Worm (Caenorhabditis elegans) whole organism, L3 larva: ENCODE measurements around the gene hmg-1.1.
A peak's percentile ranks its signal among the peaks of the same experiment; 100 is the strongest.

ENCODE experiments used
- R02D3.7 ChIP-seq: fragments of 150-350 bp; optimal IDR thresholded peaks from 2 replicates; lab custom pipeline; 2014; ENCODE audit warnings: missing biosample characterization, missing genetic modification characterization
- ZK546.5 ChIP-seq: sonication (generic microtip); optimal IDR thresholded peaks from 2 replicates; lab custom pipeline; 2017; ENCODE audit warnings: missing biosample characterization, missing genetic modification characterization
- aly-2 ChIP-seq: fragments of 150-350 bp; optimal IDR thresholded peaks from 2 replicates; lab custom pipeline; 2014; ENCODE audit warnings: missing biosample characterization, missing genetic modification characterization
- ama-1 ChIP-seq: fragments of 150-350 bp; optimal IDR thresholded peaks from 2 replicates; lab custom pipeline; 2018
- ceh-16 ChIP-seq: sonication (generic microtip); optimal IDR thresholded peaks from 2 replicates; lab custom pipeline; 2017; ENCODE audit warnings: missing biosample characterization, missing genetic modification characterization
- ceh-28 ChIP-seq: fragments of 150-350 bp; optimal IDR thresholded peaks from 2 replicates; lab custom pipeline; 2014; ENCODE audit warnings: missing biosample characterization, missing genetic modification reagents, missing genetic modification characterization
- ceh-82 ChIP-seq: fragments of 150-350 bp; optimal IDR thresholded peaks from 2 replicates; lab custom pipeline; 2014; ENCODE audit warnings: missing biosample characterization, missing genetic modification characterization
- egl-27 ChIP-seq: sonication (generic microtip); optimal IDR thresholded peaks from 4 replicates; lab custom pipeline; 2017; ENCODE audit warnings: missing biosample characterization, missing genetic modification reagents, missing genetic modification characterization
- elt-1 ChIP-seq: fragments of 150-350 bp; optimal IDR thresholded peaks from 2 replicates; lab custom pipeline; 2014; ENCODE audit warnings: missing biosample characterization, missing genetic modification characterization
- elt-2 ChIP-seq: sonication (generic microtip); optimal IDR thresholded peaks from 2 replicates; lab custom pipeline; 2016; ENCODE audit warnings: missing genetic modification reagents, mild to moderate bottlenecking, missing genetic modification characterization, missing compliant biosample characterization
- elt-3 ChIP-seq, 3 experiments: fragments of 150-350 bp in 1 of 3; sonication (generic microtip) in 2 of 3; optimal IDR thresholded peaks; 2 replicates in 2 of 3; 4 replicates in 1 of 3; lab custom pipeline; 2014 to 2017; ENCODE audit warnings: missing biosample characterization in 3 of 3, missing genetic modification characterization in 3 of 3
- eor-1 ChIP-seq, 2 experiments: fragments of 150-350 bp; optimal IDR thresholded peaks; 2 replicates each; lab custom pipeline; 2014 to 2018; ENCODE audit warnings: missing biosample characterization in 2 of 2, missing genetic modification characterization in 2 of 2
- fkh-2 ChIP-seq: fragments of 150-350 bp; optimal IDR thresholded peaks from 2 replicates; lab custom pipeline; 2014; ENCODE audit warnings: missing biosample characterization, missing genetic modification reagents, missing genetic modification characterization
- fos-1 ChIP-seq: fragments of 150-350 bp; optimal IDR thresholded peaks from 2 replicates; lab custom pipeline; 2014; ENCODE audit warnings: missing biosample characterization, missing genetic modification characterization
- hmg-11 ChIP-seq: sonication (generic microtip); optimal IDR thresholded peaks from 2 replicates; lab custom pipeline; 2016; ENCODE audit warnings: missing genetic modification characterization, missing compliant biosample characterization
- jun-1 ChIP-seq: fragments of 150-350 bp; optimal IDR thresholded peaks from 2 replicates; lab custom pipeline; 2014; ENCODE audit warnings: missing biosample characterization, missing genetic modification reagents, missing genetic modification characterization
- lin-39 ChIP-seq: fragments of 150-350 bp; optimal IDR thresholded peaks from 2 replicates; lab custom pipeline; 2018; ENCODE audit warnings: missing biosample characterization, missing genetic modification reagents, missing genetic modification characterization
- lsy-12 ChIP-seq: sonication (generic microtip); optimal IDR thresholded peaks from 2 replicates; lab custom pipeline; 2016; ENCODE audit warnings: mild to moderate bottlenecking, missing genetic modification characterization, missing compliant biosample characterization
- mdl-1 ChIP-seq: fragments of 150-350 bp; optimal IDR thresholded peaks from 2 replicates; lab custom pipeline; 2014; ENCODE audit warnings: missing biosample characterization, missing genetic modification characterization
- mml-1 ChIP-seq: fragments of 150-350 bp; sonication (generic microtip); optimal IDR thresholded peaks from 3 replicates; lab custom pipeline; 2014; ENCODE audit warnings: missing biosample characterization, missing genetic modification characterization
- nfya-1 ChIP-seq: sonication (generic microtip); optimal IDR thresholded peaks from 2 replicates; lab custom pipeline; 2017; ENCODE audit warnings: missing genetic modification characterization, mild to moderate bottlenecking, missing compliant biosample characterization, antibody characterized with exemption, moderate library complexity; ENCODE audit not compliant: insufficient read depth
- nhr-23 ChIP-seq: fragments of 150-350 bp; optimal IDR thresholded peaks from 2 replicates; lab custom pipeline; 2014; ENCODE audit warnings: missing biosample characterization, missing genetic modification reagents, missing genetic modification characterization
- nhr-237 ChIP-seq: fragments of 150-350 bp; optimal IDR thresholded peaks from 2 replicates; lab custom pipeline; 2014; ENCODE audit warnings: missing biosample characterization, missing genetic modification characterization
- nhr-25 ChIP-seq: sonication (generic microtip); optimal IDR thresholded peaks from 2 replicates; lab custom pipeline; 2017; ENCODE audit warnings: missing biosample characterization, missing genetic modification characterization
- nhr-43 ChIP-seq: sonication (generic microtip); optimal IDR thresholded peaks from 2 replicates; lab custom pipeline; 2016; ENCODE audit warnings: mild to moderate bottlenecking, missing genetic modification characterization, missing compliant biosample characterization; ENCODE audit not compliant: poor library complexity, severe bottlenecking
- nhr-76 ChIP-seq: fragments of 150-350 bp; sonication (generic microtip); optimal IDR thresholded peaks from 5 replicates; lab custom pipeline; 2014; ENCODE audit warnings: missing biosample characterization, missing genetic modification characterization
- pha-4 ChIP-seq: fragments of 150-350 bp; optimal IDR thresholded peaks from 2 replicates; lab custom pipeline; 2014; ENCODE audit warnings: missing biosample characterization, missing genetic modification reagents, missing genetic modification characterization
- pqm-1 ChIP-seq: fragments of 150-350 bp; optimal IDR thresholded peaks from 2 replicates; lab custom pipeline; 2017; ENCODE audit warnings: missing biosample characterization, missing genetic modification characterization, inconsistent platforms
- sea-2 ChIP-seq: fragments of 150-350 bp; sonication (generic microtip); optimal IDR thresholded peaks from 4 replicates; lab custom pipeline; 2014; ENCODE audit warnings: missing biosample characterization, missing genetic modification reagents, missing genetic modification characterization
- snpc-4 ChIP-seq: fragments of 150-350 bp; optimal IDR thresholded peaks from 2 replicates; lab custom pipeline; 2014; ENCODE audit warnings: missing biosample characterization, missing genetic modification characterization
- unc-39 ChIP-seq: sonication (generic microtip); optimal IDR thresholded peaks from 4 replicates; lab custom pipeline; 2017; ENCODE audit warnings: missing biosample characterization, missing genetic modification characterization
- ztf-11 ChIP-seq: fragments of 150-350 bp; optimal IDR thresholded peaks from 2 replicates; lab custom pipeline; 2014; ENCODE audit warnings: missing biosample characterization, missing genetic modification characterization

hmg-1.1 gene

DNA sequence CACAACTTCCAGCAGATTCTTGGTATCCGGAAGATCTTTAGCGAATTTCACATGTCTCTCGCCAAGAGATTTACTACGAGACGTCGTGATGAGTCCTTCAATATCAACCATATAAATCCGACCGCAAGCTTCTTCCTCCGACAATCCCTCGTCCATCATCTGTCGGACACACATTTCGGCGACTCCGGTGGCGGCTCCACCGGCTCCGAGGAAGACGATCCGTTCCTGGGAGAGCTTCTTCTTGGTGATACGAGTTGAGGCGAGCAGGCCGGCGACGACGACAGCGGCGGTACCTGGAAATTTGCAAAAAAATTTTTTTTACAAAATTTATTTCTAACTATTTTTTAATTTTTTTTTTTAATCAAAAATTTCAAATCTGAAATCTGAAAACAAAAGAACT is 20.4 kb upstream of the hmg-1.1 start:
- TF ChIP-seq mml-1 (tag; lab: Kevin White, UChicago) = no peak
- no peak for TF ChIP-seq ceh-16 (tag; lab: Kevin White, UChicago)
- no peak for TF ChIP-seq lsy-12
- no peak for TF ChIP-seq nhr-43 (tag; lab: Kevin White, UChicago)
- TF ChIP-seq egl-27 (tag; lab: Kevin White, UChicago) = no peak
- no peak for TF ChIP-seq elt-1 (tag; lab: Kevin White, UChicago)
- no peak for TF ChIP-seq ztf-11 (tag; lab: Kevin White, UChicago)
- no peak for TF ChIP-seq jun-1
- TF ChIP-seq lin-39 (tag; lab: Kevin White, UChicago) = no peak
- no peak for TF ChIP-seq ceh-82 (tag; lab: Kevin White, UChicago)
- TF ChIP-seq unc-39 (tag; lab: Kevin White, UChicago) = no peak
- no peak for TF ChIP-seq ama-1 (lab: Kevin White, UChicago)
- no peak for TF ChIP-seq fkh-2 (tag; lab: Kevin White, UChicago)
- no peak for TF ChIP-seq nhr-25 (tag; lab: Kevin White, UChicago)

DNA sequence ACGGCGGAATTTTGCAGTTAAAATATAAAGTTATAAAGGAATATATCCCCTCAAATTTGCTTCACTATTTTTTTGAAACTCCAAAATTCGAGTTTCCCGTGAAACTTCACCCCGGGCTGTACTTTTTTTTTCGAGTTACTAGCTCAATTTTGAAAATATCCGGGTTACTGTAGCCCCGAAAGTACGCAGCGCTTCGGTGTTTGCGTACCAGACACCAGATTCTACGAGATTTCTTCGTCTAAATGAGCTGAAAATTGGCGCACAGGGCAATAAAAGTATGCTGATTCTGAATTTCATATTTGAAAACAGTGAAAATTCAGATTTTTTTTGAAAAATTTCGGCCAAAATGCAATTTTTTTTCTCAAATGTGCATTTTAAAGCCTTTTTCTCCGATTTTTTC is 19.6 kb upstream of the hmg-1.1 start:
- TF ChIP-seq jun-1 (no peak), nhr-237 (tag; lab: Kevin White, UChicago) (no peak), nhr-76 (tag; lab: Kevin White, UChicago) (no peak), eor-1 (tag; optimal IDR thresholded peaks at IDR 0.05; lab: Kevin White, UChicago) (no peak), snpc-4 (tag; lab: Kevin White, UChicago) (no peak), mml-1 (tag; lab: Kevin White, UChicago) (no peak), pqm-1 (tag; lab: Kevin White, UChicago) (no peak), R02D3.7 (tag; lab: Kevin White, UChicago) (no peak), ZK546.5 (no peak), ceh-82 (tag; lab: Kevin White, UChicago) (no peak)

DNA sequence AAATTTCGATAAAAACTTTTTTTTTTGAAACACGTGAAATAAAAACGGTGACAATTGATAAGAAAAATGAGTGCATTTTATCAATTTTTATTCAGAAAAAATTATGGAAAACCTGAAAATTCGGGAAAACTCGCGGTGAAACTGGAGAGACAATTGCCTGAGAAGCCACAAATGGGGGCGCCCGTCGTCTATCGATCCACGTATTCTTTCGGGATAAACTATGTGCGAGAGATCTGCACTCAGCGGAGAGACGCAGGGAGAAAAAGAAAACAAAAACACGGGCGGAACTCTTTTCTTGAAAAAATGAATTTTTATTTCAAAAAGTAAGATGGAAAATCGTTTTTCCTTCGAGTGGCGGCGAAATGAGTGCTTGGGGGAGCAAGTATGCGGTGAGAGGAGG is 16.6 kb upstream of the hmg-1.1 start, which contains the start of gene men-1:
Gene men-1 (minus strand): TSS at position 242 of the 400 bp plus-strand sequence.
- TF ChIP-seq hmg-11 (tag; lab: Kevin White, UChicago) (peak; percentile 36), pha-4 (tag; lab: Kevin White, UChicago) (peak; percentile 8), nhr-23 (no peak), elt-2 (tag; lab: Kevin White, UChicago) (peak; percentile 42), nhr-25 (tag; lab: Kevin White, UChicago) (no peak), eor-1 (tag; optimal IDR thresholded peaks at IDR 0.05; lab: Kevin White, UChicago) (no peak), nfya-1 (tag; lab: Kevin White, UChicago) (peak; percentile 2)

DNA sequence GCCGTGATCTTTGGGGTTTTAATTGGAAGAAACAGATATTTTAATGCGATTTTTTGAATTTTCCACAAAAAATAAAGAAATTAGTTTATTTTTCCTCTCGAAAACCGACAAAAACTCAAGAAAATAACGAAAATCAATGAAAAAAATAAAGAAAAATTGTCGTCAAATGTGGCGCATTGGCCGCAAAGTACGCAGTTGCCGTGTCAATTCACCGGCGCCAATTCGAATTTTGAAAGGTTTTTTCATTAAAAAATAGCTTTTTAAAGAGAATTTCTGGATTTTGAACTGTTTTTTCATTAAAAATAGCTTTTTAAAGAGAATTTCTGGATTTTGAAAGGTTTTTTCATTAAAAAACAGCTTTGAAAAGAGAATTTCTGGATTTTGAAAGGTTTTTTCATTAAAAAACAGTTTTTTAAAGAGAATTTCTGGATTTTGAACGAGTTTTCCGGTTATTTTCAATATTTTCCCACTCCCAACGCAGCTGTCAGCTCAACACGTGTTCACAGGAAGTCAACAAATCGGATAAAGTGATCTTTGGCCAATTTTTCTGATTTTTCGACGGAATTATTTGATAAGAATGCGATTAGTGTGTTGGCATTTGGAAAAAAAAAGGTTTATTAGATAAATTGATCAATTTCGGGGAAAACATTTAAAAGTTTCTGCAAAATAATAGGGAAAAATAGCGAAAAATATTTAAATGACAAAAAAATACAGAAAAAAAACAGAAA is 16.0 kb upstream of the hmg-1.1 start:
- no peak for TF ChIP-seq elt-3 (tag; optimal IDR thresholded peaks at IDR 0.05; lab: Kevin White, UChicago)
- no peak for TF ChIP-seq fkh-2 (tag; lab: Kevin White, UChicago)
- peak; percentile 52 for TF ChIP-seq elt-2 (tag; lab: Kevin White, UChicago)

DNA sequence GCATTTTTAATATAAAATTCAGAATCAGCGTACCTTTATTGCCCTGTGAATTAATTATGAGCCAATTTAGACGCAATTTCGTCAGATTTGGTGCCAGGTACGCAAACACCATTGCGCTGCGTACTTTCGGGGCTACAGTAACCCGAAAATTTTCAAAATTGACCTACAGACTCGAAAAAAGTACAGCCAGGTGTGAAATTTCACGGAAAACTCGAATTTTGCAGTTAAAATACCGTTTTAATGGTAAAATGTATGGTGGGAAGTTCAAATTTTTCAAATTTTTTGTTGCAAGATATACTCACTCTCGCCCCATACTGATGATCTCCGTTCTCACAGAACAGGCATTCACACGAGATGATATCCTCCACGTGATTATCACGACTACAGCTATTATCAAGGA is 13.9 kb upstream of the hmg-1.1 start:
- TF ChIP-seq elt-1 (tag; lab: Kevin White, UChicago) (no peak), jun-1 (no peak), ztf-11 (tag; lab: Kevin White, UChicago) (no peak), sea-2 (GFP tag; lab: Kevin White, UChicago) (no peak), elt-2 (tag; lab: Kevin White, UChicago) (no peak), nfya-1 (tag; lab: Kevin White, UChicago) (no peak), hmg-11 (tag; lab: Kevin White, UChicago) (no peak), mml-1 (tag; lab: Kevin White, UChicago) (no peak), elt-3 (tag; optimal IDR thresholded peaks at IDR 0.05; lab: Kevin White, UChicago) (no peak), mdl-1 (tag; lab: Kevin White, UChicago) (no peak), pqm-1 (tag; lab: Kevin White, UChicago) (no peak), nhr-25 (tag; lab: Kevin White, UChicago) (no peak), ama-1 (lab: Kevin White, UChicago) (no peak), snpc-4 (tag; lab: Kevin White, UChicago) (no peak), nhr-43 (tag; lab: Kevin White, UChicago) (no peak), aly-2 (tag; lab: Kevin White, UChicago) (no peak), fos-1 (tag; lab: Kevin White, UChicago) (no peak), ceh-28 (no peak), R02D3.7 (tag; lab: Kevin White, UChicago) (no peak)
